Fruit fly (Drosophila melanogaster): ENCODE results near the gene Octalpha2R.
A peak's percentile ranks its signal among the peaks of the same experiment; 100 is the strongest.

Octalpha2R gene

DNA sequence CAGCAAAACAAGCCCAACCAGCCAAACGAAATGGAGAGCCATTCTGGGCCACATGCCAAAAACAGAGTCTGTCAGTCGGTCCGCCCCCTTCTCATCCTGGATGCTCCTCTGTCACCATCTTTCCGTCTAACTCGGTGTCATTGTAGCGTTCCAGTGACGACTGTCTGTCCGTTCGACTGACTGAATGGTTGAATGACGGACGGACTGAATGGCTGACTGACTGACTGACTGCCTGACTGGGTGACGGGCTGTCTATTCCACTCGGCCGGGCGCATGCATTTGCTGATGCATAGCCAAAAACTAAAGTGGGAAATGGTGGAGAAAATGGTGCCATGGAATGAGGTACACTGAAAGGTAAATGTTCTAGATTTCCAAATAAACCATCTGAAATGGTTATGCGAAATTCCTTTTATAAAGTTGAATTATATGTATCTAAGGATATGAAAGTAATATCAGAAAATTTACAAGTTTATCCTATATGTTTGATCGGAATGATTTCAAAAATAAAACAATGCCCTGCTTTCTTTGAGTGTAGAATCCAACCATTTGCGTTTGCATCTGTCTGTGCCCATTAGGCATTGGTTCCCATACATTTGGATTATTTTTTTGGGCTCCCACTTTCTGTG, 44.6 kb downstream of the Octalpha2R start (continued):
- peak; percentile 13 for TF ChIP-seq Fer3 (tag; optimal IDR thresholded peaks at IDR 0.05)
- no peak for TF ChIP-seq CG9932 (GFP tag; IDR thresholded peaks at IDR 0.05)
- no peak for TF ChIP-seq CG3847 (GFP tag; IDR thresholded peaks at IDR 0.05)
- TF ChIP-seq Dek (tag; optimal IDR thresholded peaks at IDR 0.05): no peak
- no peak for TF ChIP-seq Jarid2 (GFP tag; optimal IDR thresholded peaks at IDR 0.05)
- no peak for TF ChIP-seq CG17186 (GFP tag; optimal IDR thresholded peaks at IDR 0.05)
- no peak for TF ChIP-seq Ravus (GFP tag; IDR thresholded peaks at IDR 0.05)
- no peak; the same call in 1 of the 2 replicates for TF ChIP-seq CG10366 (GFP tag; IDR thresholded peaks at IDR 0.05)
- no peak for TF ChIP-seq prd (optimal IDR thresholded peaks at IDR 0.05)
- TF ChIP-seq prd (GFP tag; IDR thresholded peaks at IDR 0.05): peak; percentile 52; the same call in 1 of the 3 replicates
- TF ChIP-seq CG11093 (GFP tag; IDR thresholded peaks at IDR 0.05): no peak
- TF ChIP-seq gce (GFP tag; IDR thresholded peaks at IDR 0.05): no peak
- TF ChIP-seq CG13894 (tag; optimal IDR thresholded peaks at IDR 0.05): no peak
- no peak for TF ChIP-seq tna (GFP tag; IDR thresholded peaks at IDR 0.05; ENCODE audit: partially characterized antibody)
- no peak for TF ChIP-seq wek (GFP tag; optimal IDR thresholded peaks at IDR 0.05)
- TF ChIP-seq peb (GFP tag; IDR thresholded peaks at IDR 0.05): peak; percentile 32; the same call in 1 of the 2 replicates
- no peak for TF ChIP-seq Atf-2 (GFP tag; optimal IDR thresholded peaks at IDR 0.05)
- TF ChIP-seq br (optimal IDR thresholded peaks at IDR 0.05): no peak
- TF ChIP-seq CG3065 (GFP tag; optimal IDR thresholded peaks at IDR 0.05): no peak
- TF ChIP-seq CG13296 (GFP tag; optimal IDR thresholded peaks at IDR 0.05): no peak
- TF ChIP-seq sisA (GFP tag; IDR thresholded peaks at IDR 0.05): peak; percentile 36; the same call in 1 of the 2 replicates
- TF ChIP-seq caup (GFP tag; optimal IDR thresholded peaks at IDR 0.05; ENCODE audit: severe bottlenecking): no peak
- no peak for TF ChIP-seq Trl (optimal IDR thresholded peaks at IDR 0.05)
- TF ChIP-seq Trl (GFP tag; optimal IDR thresholded peaks at IDR 0.05): no peak
- no peak for TF ChIP-seq CG1024 (GFP tag; IDR thresholded peaks at IDR 0.05)
- TF ChIP-seq CG8359 (GFP tag; optimal IDR thresholded peaks at IDR 0.05; ENCODE audit: borderline replicate concordance): no peak
- TF ChIP-seq ken (GFP tag; IDR thresholded peaks at IDR 0.05): peak; percentile 31; the same call in 1 of the 3 replicates
- no peak for TF ChIP-seq ro (GFP tag; IDR thresholded peaks at IDR 0.05)
- no peak for TF ChIP-seq Taf1 (GFP tag; IDR thresholded peaks at IDR 0.05)
- no peak for TF ChIP-seq CG11398 (GFP tag; optimal IDR thresholded peaks at IDR 0.05)
- no peak for TF ChIP-seq chm (GFP tag; IDR thresholded peaks at IDR 0.05)
- TF ChIP-seq CG18011 (GFP tag; optimal IDR thresholded peaks at IDR 0.05): no peak
- no peak for TF ChIP-seq CG10462 (GFP tag; optimal IDR thresholded peaks at IDR 0.05)
- TF ChIP-seq CG17829 (tag; optimal IDR thresholded peaks at IDR 0.05): no peak
- 0 out of 2 replicates have a peak, but pooled peaks have one; percentile 33 for TF ChIP-seq E2f1 (GFP tag; IDR thresholded peaks at IDR 0.05)
- TF ChIP-seq CG43689 (GFP tag; IDR thresholded peaks at IDR 0.05): no peak
- peak; percentile 14 for TF ChIP-seq CG1233 (GFP tag; optimal IDR thresholded peaks at IDR 0.05)
- no peak for TF ChIP-seq ash1 (GFP tag; optimal IDR thresholded peaks at IDR 0.05)
- TF ChIP-seq NK7.1 (GFP tag; optimal IDR thresholded peaks at IDR 0.05): no peak
- TF ChIP-seq Max (GFP tag; optimal IDR thresholded peaks at IDR 0.05): no peak
- TF ChIP-seq Ptx1 (GFP tag; IDR thresholded peaks at IDR 0.05): peak; percentile 68
- no peak for TF ChIP-seq Opbp (GFP tag; IDR thresholded peaks at IDR 0.05; ENCODE audit: partially characterized antibody)
- TF ChIP-seq en (GFP tag; optimal IDR thresholded peaks at IDR 0.05): no peak
- TF ChIP-seq Doc2 (GFP tag; IDR thresholded peaks at IDR 0.05): no peak
- no peak for TF ChIP-seq ac (GFP tag; optimal IDR thresholded peaks at IDR 0.05)
- no peak for TF ChIP-seq jing (GFP tag; optimal IDR thresholded peaks at IDR 0.05)
- no peak for TF ChIP-seq CG15479 (GFP tag; optimal IDR thresholded peaks at IDR 0.05)

Measured in whole organism, embryonic.